Worm (Caenorhabditis elegans): ENCODE results near the gene spp-8.

- TF ChIP-seq ceh-9 (tag; optimal IDR thresholded peaks at IDR 0.05) (no peak), ets-4 (tag; optimal IDR thresholded peaks at IDR 0.05) (no peak), ceh-31 (tag; optimal IDR thresholded peaks at IDR 0.05) (no peak), K02D7.2 (tag; optimal IDR thresholded peaks at IDR 0.05) (no peak), ceh-34 (tag; optimal IDR thresholded peaks at IDR 0.05) (no peak), T23F11.4 (GFP tag; optimal IDR thresholded peaks at IDR 0.05) (no peak)
These were observed 29.6 kb downstream of the spp-8 start, which contains the start of gene mes-6 for ce11 chrIV:8511056-8511455.
